Worm (Caenorhabditis elegans) whole organism, midembryonic: ENCODE results near the gene paqr-1.

Source experiments
- T22C8.4 ChIP-seq: fragments of 200-800 bp; sonication (Bioruptor generic); IDR thresholded peaks from 2 replicates; pipeline ENCODE4 v1.3.6; 2022; ENCODE audit warnings: missing genetic modification characterization, missing compliant biosample characterization
- flt-1 ChIP-seq: fragments of 200-800 bp; sonication (Bioruptor generic); IDR thresholded peaks from 2 replicates; pipeline ENCODE4 v1.3.6; 2022; ENCODE audit warnings: missing genetic modification characterization, missing compliant biosample characterization
- klf-2 ChIP-seq: fragments of 200-800 bp; sonication (Bioruptor generic); conservative IDR thresholded peaks from 2 replicates; pipeline ENCODE4 v1.3.6; 2022; ENCODE audit warnings: missing genetic modification reagents, missing genetic modification characterization, missing compliant biosample characterization
- med-1 ChIP-seq: sonication (generic microtip); optimal IDR thresholded peaks from 2 replicates; lab custom pipeline; 2017; ENCODE audit warnings: missing genetic modification characterization, mild to moderate bottlenecking, missing compliant biosample characterization, antibody characterized with exemption, missing genetic modification reagents; ENCODE audit not compliant: insufficient read depth
- ztf-23 ChIP-seq: fragments of 200-800 bp; sonication (Bioruptor generic); IDR thresholded peaks from 2 replicates; pipeline ENCODE4 v1.3.6; 2022; ENCODE audit warnings: missing genetic modification reagents, missing genetic modification characterization, missing compliant biosample characterization
- ztf-29 ChIP-seq: fragments of 200-800 bp; sonication (Bioruptor generic); IDR thresholded peaks from 2 replicates; pipeline ENCODE4 v1.3.6; 2022; ENCODE audit warnings: missing genetic modification reagents, missing genetic modification characterization, missing compliant biosample characterization

ce11 chrIV:6588080-6588613 lies 32.9 kb upstream of the paqr-1 start:
- TF ChIP-seq med-1 (GFP tag; lab: Kevin White, UChicago): no peak
- TF ChIP-seq ztf-29 (GFP tag; lab: Robert Waterston, UW): no peak
- no peak for TF ChIP-seq klf-2 (GFP tag; lab: Robert Waterston, UW)
- no peak for TF ChIP-seq T22C8.4 (GFP tag; lab: Robert Waterston, UW)
- TF ChIP-seq flt-1 (GFP tag; lab: Robert Waterston, UW): no peak
- TF ChIP-seq ztf-23 (GFP tag; lab: Robert Waterston, UW): no peak
